Fruit fly (Drosophila melanogaster) whole organism, embryonic: Measurements from ENCODE around the gene CG6195.

Experiments
- Atf3 ChIP-seq: fragments of 200-800 bp; sonication (Bioruptor generic); optimal IDR thresholded peaks from 3 replicates; lab custom pipeline; 2016; ENCODE audit warnings: missing biosample characterization, missing genetic modification characterization
- B-H2 ChIP-seq: fragments of 200-800 bp; sonication (Bioruptor generic); optimal IDR thresholded peaks from 2 replicates; lab custom pipeline; 2018; ENCODE audit warnings: missing biosample characterization, mild to moderate bottlenecking, missing genetic modification characterization
- CG11504 ChIP-seq: fragments of 200-800 bp; sonication (Bioruptor generic); optimal IDR thresholded peaks from 3 replicates; lab custom pipeline; 2019; ENCODE audit warnings: missing biosample characterization, mild to moderate bottlenecking, missing genetic modification characterization, moderate library complexity
- CG13894 ChIP-seq: fragments of 200-800 bp; sonication (Bioruptor generic); optimal IDR thresholded peaks from 3 replicates; lab custom pipeline; 2018; ENCODE audit warnings: missing biosample characterization, mild to moderate bottlenecking, missing genetic modification characterization, moderate library complexity
- CG14050 ChIP-seq: fragments of 200-800 bp; sonication (Bioruptor generic); IDR thresholded peaks from 3 replicates; pipeline ENCODE4 v1.3.6; 2022; ENCODE audit warnings: missing biosample characterization, missing genetic modification characterization
- CG17359 ChIP-seq: fragments of 200-800 bp; sonication (Bioruptor generic); optimal IDR thresholded peaks from 3 replicates; lab custom pipeline; 2018; ENCODE audit warnings: missing biosample characterization, mild to moderate bottlenecking, missing genetic modification characterization, moderate library complexity
- CG18619 ChIP-seq: fragments of 200-800 bp; sonication (Bioruptor generic); optimal IDR thresholded peaks from 3 replicates; lab custom pipeline; 2017; ENCODE audit warnings: missing biosample characterization, mild to moderate bottlenecking, missing genetic modification characterization
- CG2120 ChIP-seq: fragments of 200-800 bp; sonication (Bioruptor generic); optimal IDR thresholded peaks from 3 replicates; lab custom pipeline; 2016; ENCODE audit warnings: missing biosample characterization, missing genetic modification characterization
- CG3281 ChIP-seq: fragments of 200-800 bp; sonication (Bioruptor generic); optimal IDR thresholded peaks from 3 replicates; lab custom pipeline; 2017; ENCODE audit warnings: missing biosample characterization, mild to moderate bottlenecking, missing genetic modification characterization
- CG3726 ChIP-seq: fragments of 200-800 bp; sonication (Bioruptor generic); IDR thresholded peaks from 3 replicates; pipeline ENCODE4, ENCODE4 v1.3.6; 2022; ENCODE audit warnings: missing biosample characterization, missing genetic modification characterization
- CG42726 ChIP-seq: fragments of 200-800 bp; sonication (Bioruptor generic); IDR thresholded peaks from 2 replicates; pipeline ENCODE4 v1.3.6; 2022; ENCODE audit warnings: missing biosample characterization, missing genetic modification characterization; ENCODE audit not compliant: partially characterized antibody
- CG43689 ChIP-seq: fragments of 200-800 bp; sonication (Bioruptor generic); IDR thresholded peaks from 2 replicates; pipeline ENCODE4 v1.3.6; 2022; ENCODE audit warnings: missing biosample characterization, missing genetic modification characterization
- CG4820 ChIP-seq: fragments of 200-800 bp; sonication (Bioruptor generic); optimal IDR thresholded peaks from 3 replicates; lab custom pipeline; 2016; ENCODE audit warnings: missing biosample characterization, missing genetic modification characterization
- CG4854 ChIP-seq: fragments of 200-800 bp; sonication (Bioruptor generic); optimal IDR thresholded peaks from 2 replicates; lab custom pipeline; 2016; ENCODE audit warnings: missing biosample characterization, missing genetic modification characterization, inconsistent platforms
- CG7963 ChIP-seq: fragments of 200-800 bp; sonication (Bioruptor generic); IDR thresholded peaks from 3 replicates; pipeline ENCODE4 v1.3.6; 2022; ENCODE audit warnings: missing biosample characterization, missing genetic modification characterization; ENCODE audit not compliant: partially characterized antibody
- CG8281 ChIP-seq: fragments of 200-800 bp; sonication (Bioruptor generic); optimal IDR thresholded peaks from 2 replicates; lab custom pipeline; 2018; ENCODE audit warnings: missing biosample characterization, mild to moderate bottlenecking, missing genetic modification characterization, moderate library complexity
- Dip2 ChIP-seq: fragments of 200-800 bp; sonication (Bioruptor generic); IDR thresholded peaks from 2 replicates; pipeline ENCODE4 v1.3.6; 2022; ENCODE audit warnings: missing biosample characterization, missing genetic modification characterization
- Hr78 ChIP-seq, 2 experiments: fragments of 200-800 bp in 1 of 2; fragments of >200 bp in 1 of 2; sonication (Bioruptor generic) in 1 of 2; optimal IDR thresholded peaks; 2 replicates each; lab custom pipeline; 2017 to 2019; ENCODE audit warnings: missing biosample characterization in 2 of 2, missing genetic modification characterization in 2 of 2, mild to moderate bottlenecking in 1 of 2, moderate library complexity in 1 of 2
- Med ChIP-seq: fragments of 200-800 bp; sonication (Bioruptor generic); peaks from one replicate; lab custom pipeline; 2016; ENCODE audit warnings: missing biosample characterization, missing genetic modification characterization, mild to moderate bottlenecking, inconsistent platforms, moderate library complexity
- Meics ChIP-seq: fragments of 200-800 bp; sonication (Bioruptor generic); optimal IDR thresholded peaks from 2 replicates; lab custom pipeline; 2017; ENCODE audit warnings: missing biosample characterization, mild to moderate bottlenecking, missing genetic modification characterization
- NK7.1 ChIP-seq: fragments of 200-800 bp; sonication (Bioruptor generic); optimal IDR thresholded peaks from 3 replicates; lab custom pipeline; 2016; ENCODE audit warnings: missing biosample characterization, missing genetic modification characterization
- Neu2 ChIP-seq: fragments of 200-800 bp; sonication (Bioruptor generic); optimal IDR thresholded peaks from 3 replicates; lab custom pipeline; 2016; ENCODE audit warnings: missing biosample characterization, missing genetic modification characterization, borderline replicate concordance
- Sox100B ChIP-seq: fragments of 200-800 bp; sonication (Bioruptor generic); optimal IDR thresholded peaks from 3 replicates; lab custom pipeline; 2018; ENCODE audit warnings: missing biosample characterization, mild to moderate bottlenecking, missing genetic modification characterization
- ab ChIP-seq: fragments of 200-800 bp; sonication (Bioruptor generic); optimal IDR thresholded peaks from 2 replicates; lab custom pipeline; 2016; ENCODE audit warnings: missing biosample characterization, missing genetic modification characterization
- ash1 ChIP-seq: fragments of 200-800 bp; sonication (Bioruptor generic); optimal IDR thresholded peaks from 2 replicates; lab custom pipeline; 2018; ENCODE audit warnings: missing biosample characterization, mild to moderate bottlenecking, missing genetic modification characterization
- bbx ChIP-seq: fragments of 200-800 bp; sonication (Bioruptor generic); IDR thresholded peaks from 2 replicates; pipeline ENCODE4 v1.3.6; 2022; ENCODE audit warnings: missing biosample characterization, missing genetic modification characterization; ENCODE audit not compliant: partially characterized antibody
- dati ChIP-seq: fragments of 200-800 bp; sonication (Bioruptor generic); IDR thresholded peaks from 2 replicates; pipeline ENCODE4 v1.3.6; 2022; ENCODE audit warnings: missing biosample characterization, missing genetic modification characterization
- dimm ChIP-seq: fragments of 200-800 bp; sonication (Bioruptor generic); IDR thresholded peaks from 2 replicates; pipeline ENCODE4 v1.3.6; 2022; ENCODE audit warnings: missing biosample characterization, missing genetic modification characterization
- emc ChIP-seq: fragments of 200-800 bp; sonication (Bioruptor generic); optimal IDR thresholded peaks from 2 replicates; lab custom pipeline; 2016; ENCODE audit warnings: missing biosample characterization, missing genetic modification characterization
- esg ChIP-seq: fragments of 200-800 bp; sonication (Bioruptor generic); conservative IDR thresholded peaks from 2 replicates; pipeline ENCODE4 v1.3.6; 2022; ENCODE audit warnings: missing biosample characterization, missing genetic modification characterization
- fd102C ChIP-seq: fragments of 200-800 bp; sonication (Bioruptor generic); optimal IDR thresholded peaks from 2 replicates; lab custom pipeline; 2018; ENCODE audit warnings: missing biosample characterization, mild to moderate bottlenecking, missing genetic modification characterization, moderate library complexity
- h ChIP-seq: fragments of >200 bp; optimal IDR thresholded peaks from 2 replicates; lab custom pipeline; 2017
- jumu ChIP-seq: fragments of 200-800 bp; sonication (Bioruptor generic); optimal IDR thresholded peaks from 3 replicates; lab custom pipeline; 2016; ENCODE audit warnings: missing biosample characterization, missing genetic modification characterization
- nerfin-2 ChIP-seq: fragments of 200-800 bp; sonication (Bioruptor generic); IDR thresholded peaks from 2 replicates; pipeline ENCODE4 v1.3.6; 2022; ENCODE audit warnings: missing biosample characterization, missing genetic modification characterization; ENCODE audit not compliant: partially characterized antibody
- nom ChIP-seq: fragments of 200-800 bp; sonication (Bioruptor generic); optimal IDR thresholded peaks from 2 replicates; lab custom pipeline; 2017; ENCODE audit warnings: missing biosample characterization, missing genetic modification characterization, mild to moderate bottlenecking, moderate library complexity, missing genetic modification reagents
- odd ChIP-seq: fragments of 200-800 bp; sonication (Bioruptor generic); optimal IDR thresholded peaks from 2 replicates; lab custom pipeline; 2017; ENCODE audit warnings: missing biosample characterization, mild to moderate bottlenecking, missing genetic modification characterization
- otp ChIP-seq: fragments of 200-800 bp; sonication (Bioruptor generic); IDR thresholded peaks from 3 replicates; pipeline ENCODE4, ENCODE4 v1.3.6; 2022; ENCODE audit warnings: missing biosample characterization, missing genetic modification characterization
- pb ChIP-seq: fragments of 200-800 bp; sonication (Bioruptor generic); optimal IDR thresholded peaks from 3 replicates; lab custom pipeline; 2016; ENCODE audit warnings: missing biosample characterization, missing genetic modification characterization
- pho ChIP-seq: fragments of 200-800 bp; sonication (Bioruptor generic); optimal IDR thresholded peaks from 2 replicates; lab custom pipeline; 2016; ENCODE audit warnings: missing biosample characterization, missing genetic modification characterization
- prd ChIP-seq, 3 experiments: fragments of >200 bp in 2 of 3; fragments of 200-800 bp in 1 of 3; sonication (Bioruptor generic) in 1 of 3; optimal IDR thresholded peaks in 2 of 3; IDR thresholded peaks in 1 of 3; 2 replicates in 2 of 3; 3 replicates in 1 of 3; pipeline versions ENCODE4 v1.3.6 to Lab custom; 2017 to 2022; ENCODE audit warnings: missing biosample characterization in 1 of 3, missing genetic modification characterization in 1 of 3
- pros ChIP-seq: fragments of 200-800 bp; sonication (Bioruptor generic); optimal IDR thresholded peaks from 3 replicates; lab custom pipeline; 2019; ENCODE audit warnings: missing biosample characterization, mild to moderate bottlenecking, missing genetic modification characterization, moderate library complexity
- pum ChIP-seq: fragments of 200-800 bp; sonication (Bioruptor generic); optimal IDR thresholded peaks from 2 replicates; lab custom pipeline; 2016; ENCODE audit warnings: missing biosample characterization, missing genetic modification characterization
- rib ChIP-seq: fragments of 200-800 bp; sonication (Bioruptor generic); IDR thresholded peaks from 2 replicates; pipeline ENCODE4 v1.3.6; 2022; ENCODE audit warnings: missing biosample characterization, missing genetic modification characterization
- ro ChIP-seq: fragments of 200-800 bp; sonication (Bioruptor generic); IDR thresholded peaks from 2 replicates; pipeline ENCODE4 v1.3.6; 2022; ENCODE audit warnings: missing biosample characterization, missing genetic modification characterization
- seq ChIP-seq: fragments of 200-800 bp; sonication (Bioruptor generic); IDR thresholded peaks from 2 replicates; pipeline ENCODE4 v1.3.6; 2022; ENCODE audit warnings: missing biosample characterization, missing genetic modification characterization
- sna ChIP-seq: fragments of 200-800 bp; sonication (Bioruptor generic); IDR thresholded peaks from 2 replicates; pipeline ENCODE4 v1.3.6; 2022; ENCODE audit warnings: missing biosample characterization, missing genetic modification characterization; ENCODE audit not compliant: partially characterized antibody
- sqz ChIP-seq: fragments of 200-800 bp; sonication (Bioruptor generic); optimal IDR thresholded peaks from 3 replicates; lab custom pipeline; 2018; ENCODE audit warnings: missing biosample characterization, mild to moderate bottlenecking, missing genetic modification characterization
- tup ChIP-seq: fragments of 200-800 bp; sonication (Bioruptor generic); optimal IDR thresholded peaks from 2 replicates; lab custom pipeline; 2016; ENCODE audit warnings: missing biosample characterization, mild to moderate bottlenecking, missing genetic modification characterization, moderate library complexity
- vnd ChIP-seq: fragments of 200-800 bp; sonication (Bioruptor generic); IDR thresholded peaks from 3 replicates; pipeline ENCODE4 v1.3.6; 2022; ENCODE audit warnings: missing biosample characterization, missing genetic modification characterization; ENCODE audit not compliant: partially characterized antibody
- zen ChIP-seq: fragments of 200-800 bp; sonication (Bioruptor generic); optimal IDR thresholded peaks from 3 replicates; lab custom pipeline; 2018; ENCODE audit warnings: missing biosample characterization, mild to moderate bottlenecking, missing genetic modification characterization, moderate library complexity

Gene CG6195

DNA sequence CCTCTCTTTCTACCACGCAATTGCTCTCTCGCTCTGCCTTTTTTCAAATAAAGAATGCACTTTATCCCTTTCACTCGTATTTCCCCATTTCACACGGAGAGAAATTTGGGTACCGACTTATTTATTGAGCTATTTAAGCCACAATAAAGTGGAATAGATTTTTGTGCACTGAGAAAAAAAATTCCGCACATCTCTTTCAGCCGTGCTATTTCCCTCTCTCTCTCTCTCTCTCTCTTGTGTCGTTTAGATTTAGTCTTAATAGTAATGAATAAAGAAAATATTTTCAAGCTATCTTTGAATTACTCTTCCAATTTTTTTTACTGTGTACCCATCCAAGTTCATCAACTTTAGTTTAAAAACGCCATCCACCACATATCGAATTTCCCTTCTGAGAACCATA lies 24.6 kb downstream of the CG6195 start (continued):
- no peak for TF ChIP-seq ash1
- TF ChIP-seq CG3281 (GFP tag; lab: Kevin White, UChicago), result peak; percentile 6
- no peak for TF ChIP-seq nerfin-2
- no peak for TF ChIP-seq CG42726 (GFP tag; lab: Robert Waterston, UW)
- 0 out of 2 replicates have a peak, but pooled peaks have one; percentile 25 for TF ChIP-seq rib (GFP tag; lab: Robert Waterston, UW)
- TF ChIP-seq h (lab: Kevin White, UChicago), result no peak
- TF ChIP-seq CG18619, result no peak
- TF ChIP-seq CG2120, result peak; percentile 58
- no peak for TF ChIP-seq CG8281 (tag; lab: Kevin White, UChicago)
- TF ChIP-seq sna (GFP tag; lab: Robert Waterston, UW), result no peak
- peak; percentile 54 for TF ChIP-seq pb (GFP tag; lab: Kevin White, UChicago)
- TF ChIP-seq ro (GFP tag; lab: Robert Waterston, UW), result 0 out of 2 replicates have a peak, but pooled peaks have one; percentile 17
- TF ChIP-seq seq, result peak; percentile 52; the same call in 1 of the 2 replicates
- no peak for TF ChIP-seq nom (GFP tag; lab: Kevin White, UChicago)
- no peak for TF ChIP-seq bbx (GFP tag; lab: Robert Waterston, UW)
- no peak for TF ChIP-seq Dip2 (GFP tag; lab: Robert Waterston, UW)
- peak; percentile 55; the same call in 1 of the 3 replicates for TF ChIP-seq CG3726
- TF ChIP-seq pum, result peak; percentile 44
- TF ChIP-seq odd (GFP tag; lab: Kevin White, UChicago), result no peak
- TF ChIP-seq sqz (GFP tag; lab: Kevin White, UChicago), result no peak
- TF ChIP-seq tup (GFP tag; lab: Kevin White, UChicago), result no peak
- TF ChIP-seq Neu2 (GFP tag; lab: Kevin White, UChicago), result no peak
- peak; percentile 28 for TF ChIP-seq Sox100B (GFP tag; lab: Kevin White, UChicago)
- TF ChIP-seq emc, result peak; percentile 58
- TF ChIP-seq B-H2, result no peak
- no peak for TF ChIP-seq ab
- TF ChIP-seq Meics (GFP tag; lab: Kevin White, UChicago), result peak; percentile 43
- TF ChIP-seq pros (GFP tag; lab: Kevin White, UChicago), result no peak
- peak; percentile 96 for TF ChIP-seq Med (GFP tag; lab: Kevin White, UChicago)
- no peak for TF ChIP-seq CG13894
- TF ChIP-seq Atf3, result peak; percentile 44
- TF ChIP-seq CG11504 (tag; lab: Kevin White, UChicago), result peak; percentile 74
- TF ChIP-seq CG7963 (GFP tag; lab: Robert Waterston, UW), result no peak
- peak; percentile 50 for TF ChIP-seq NK7.1 (GFP tag; lab: Kevin White, UChicago)
- TF ChIP-seq zen (tag; lab: Kevin White, UChicago), result no peak
- TF ChIP-seq CG17359, result peak; percentile 60
- TF ChIP-seq CG4820 (GFP tag; lab: Kevin White, UChicago), result peak; percentile 45
- TF ChIP-seq prd (optimal IDR thresholded peaks at IDR 0.05; lab: Kevin White, UChicago), result no peak
- TF ChIP-seq prd (GFP tag; IDR thresholded peaks at IDR 0.05; lab: Robert Waterston, UW), result peak; percentile 68
- TF ChIP-seq CG4854 (GFP tag; lab: Kevin White, UChicago), result peak; percentile 24
- TF ChIP-seq CG14050, result peak; percentile 64
- TF ChIP-seq fd102C, result no peak
- TF ChIP-seq Hr78 (GFP tag; optimal IDR thresholded peaks at IDR 0.05; lab: Kevin White, UChicago), result no peak
- TF ChIP-seq pho, result peak; percentile 60
- TF ChIP-seq dimm (GFP tag; lab: Robert Waterston, UW), result 0 out of 2 replicates have a peak, but pooled peaks have one; percentile 33
- TF ChIP-seq CG43689 (GFP tag; lab: Robert Waterston, UW), result peak; percentile 40
- peak; percentile 18 for TF ChIP-seq jumu (GFP tag; lab: Kevin White, UChicago)
- TF ChIP-seq dati, result no peak
- peak; percentile 57 for TF ChIP-seq esg (GFP tag; lab: Robert Waterston, UW)
- TF ChIP-seq otp (GFP tag; lab: Robert Waterston, UW), result 0 out of 3 replicates have a peak, but pooled peaks have one; percentile 41
- no peak for TF ChIP-seq vnd
